Worm (Caenorhabditis elegans) whole organism, L2 larva: ENCODE measurements around the gene Y32G9A.3.

Experiments used
- C34F6.9 ChIP-seq: fragments of 150-350 bp; optimal IDR thresholded peaks from 2 replicates; lab custom pipeline; 2014; ENCODE audit warnings: missing biosample characterization, missing genetic modification characterization
- F13H6.1 ChIP-seq: sonication (generic microtip); optimal IDR thresholded peaks from 2 replicates; lab custom pipeline; 2016; ENCODE audit warnings: missing genetic modification characterization, missing compliant biosample characterization
- R02D3.7 ChIP-seq: fragments of 150-350 bp; optimal IDR thresholded peaks from 2 replicates; lab custom pipeline; 2014; ENCODE audit warnings: missing biosample characterization, missing genetic modification characterization
- ZK546.5 ChIP-seq: sonication (generic microtip); optimal IDR thresholded peaks from 2 replicates; lab custom pipeline; 2017; ENCODE audit warnings: missing biosample characterization, missing genetic modification characterization
- aly-2 ChIP-seq: fragments of 150-350 bp; optimal IDR thresholded peaks from 2 replicates; lab custom pipeline; 2014; ENCODE audit warnings: missing biosample characterization, missing genetic modification characterization
- ama-1 ChIP-seq: fragments of 150-350 bp; optimal IDR thresholded peaks from 2 replicates; lab custom pipeline; 2018; ENCODE audit warnings: inconsistent platforms
- blmp-1 ChIP-seq: sonication (generic microtip); optimal IDR thresholded peaks from 2 replicates; lab custom pipeline; 2017; ENCODE audit warnings: missing genetic modification characterization, mild to moderate bottlenecking, missing compliant biosample characterization, antibody characterized with exemption, moderate library complexity; ENCODE audit not compliant: insufficient read depth
- crh-2 ChIP-seq: sonication (generic microtip); optimal IDR thresholded peaks from 2 replicates; lab custom pipeline; 2017; ENCODE audit warnings: missing biosample characterization, missing genetic modification characterization
- dmd-4 ChIP-seq: sonication (generic microtip); optimal IDR thresholded peaks from 2 replicates; lab custom pipeline; 2017; ENCODE audit warnings: missing biosample characterization, missing genetic modification characterization
- egl-27 ChIP-seq: sonication (generic microtip); optimal IDR thresholded peaks from 3 replicates; lab custom pipeline; 2017; ENCODE audit warnings: missing biosample characterization, missing genetic modification reagents, missing genetic modification characterization
- elt-1 ChIP-seq: fragments of 150-350 bp; optimal IDR thresholded peaks from 2 replicates; lab custom pipeline; 2014; ENCODE audit warnings: missing biosample characterization, missing genetic modification characterization
- fos-1 ChIP-seq: fragments of 150-350 bp; optimal IDR thresholded peaks from 2 replicates; lab custom pipeline; 2014; ENCODE audit warnings: missing biosample characterization, missing genetic modification characterization
- gmeb-1 ChIP-seq: fragments of 150-350 bp; optimal IDR thresholded peaks from 2 replicates; lab custom pipeline; 2014; ENCODE audit warnings: missing biosample characterization, missing genetic modification characterization
- lin-11 ChIP-seq: fragments of 150-350 bp; sonication (generic microtip); optimal IDR thresholded peaks from 2 replicates; lab custom pipeline; 2014; ENCODE audit warnings: missing biosample characterization, missing genetic modification characterization, inconsistent platforms, mixed read lengths
- lin-13 ChIP-seq: fragments of 150-350 bp; optimal IDR thresholded peaks from 2 replicates; lab custom pipeline; 2014; ENCODE audit warnings: missing biosample characterization, missing genetic modification reagents, missing genetic modification characterization
- lsy-2 ChIP-seq, 2 experiments: fragments of 150-350 bp in 1 of 2; sonication (generic microtip) in 1 of 2; optimal IDR thresholded peaks; 2 replicates each; lab custom pipeline; 2014 to 2017; ENCODE audit warnings: missing biosample characterization in 2 of 2, missing genetic modification characterization in 2 of 2
- mab-5 ChIP-seq: fragments of 150-350 bp; optimal IDR thresholded peaks from 2 replicates; lab custom pipeline; 2014; ENCODE audit warnings: missing biosample characterization, missing genetic modification characterization
- mbf-1 ChIP-seq: sonication (generic microtip); optimal IDR thresholded peaks from 2 replicates; lab custom pipeline; 2017; ENCODE audit warnings: missing biosample characterization, missing genetic modification characterization
- mdl-1 ChIP-seq, 2 experiments: fragments of 150-350 bp in 1 of 2; sonication (generic microtip) in 1 of 2; optimal IDR thresholded peaks; 2 replicates each; lab custom pipeline; 2017; ENCODE audit warnings: missing biosample characterization in 2 of 2, missing genetic modification characterization in 2 of 2
- nhr-10 ChIP-seq: sonication (generic microtip); optimal IDR thresholded peaks from 2 replicates; lab custom pipeline; 2017; ENCODE audit warnings: missing biosample characterization, missing genetic modification characterization
- nhr-12 ChIP-seq: fragments of 150-350 bp; optimal IDR thresholded peaks from 2 replicates; lab custom pipeline; 2014; ENCODE audit warnings: missing biosample characterization, missing genetic modification characterization
- nhr-129 ChIP-seq: fragments of 150-350 bp; optimal IDR thresholded peaks from 2 replicates; lab custom pipeline; 2014; ENCODE audit warnings: missing biosample characterization, missing genetic modification characterization
- nhr-23 ChIP-seq: fragments of 150-350 bp; optimal IDR thresholded peaks from 2 replicates; lab custom pipeline; 2014; ENCODE audit warnings: missing biosample characterization, missing genetic modification reagents, missing genetic modification characterization
- nhr-237 ChIP-seq: fragments of 150-350 bp; optimal IDR thresholded peaks from 2 replicates; lab custom pipeline; 2014; ENCODE audit warnings: missing biosample characterization, missing genetic modification characterization
- nhr-25 ChIP-seq: fragments of 150-350 bp; sonication (generic microtip); optimal IDR thresholded peaks from 3 replicates; lab custom pipeline; 2014; ENCODE audit warnings: missing biosample characterization, missing genetic modification characterization
- nhr-6 ChIP-seq: fragments of 150-350 bp; optimal IDR thresholded peaks from 2 replicates; lab custom pipeline; 2014; ENCODE audit warnings: missing biosample characterization, missing genetic modification characterization
- nhr-77 ChIP-seq: fragments of 150-350 bp; optimal IDR thresholded peaks from 2 replicates; lab custom pipeline; 2014; ENCODE audit warnings: missing biosample characterization, missing genetic modification characterization
- peb-1 ChIP-seq: fragments of 150-350 bp; optimal IDR thresholded peaks from 2 replicates; lab custom pipeline; 2014; ENCODE audit warnings: missing biosample characterization, missing genetic modification characterization
- sem-4 ChIP-seq: fragments of 150-350 bp; optimal IDR thresholded peaks from 2 replicates; lab custom pipeline; 2014; ENCODE audit warnings: missing biosample characterization, missing genetic modification reagents, missing genetic modification characterization
- skn-1 ChIP-seq: sonication (generic microtip); optimal IDR thresholded peaks from 2 replicates; lab custom pipeline; 2017; ENCODE audit warnings: missing biosample characterization, missing genetic modification characterization
- sma-3 ChIP-seq: sonication (generic microtip); optimal IDR thresholded peaks from 2 replicates; lab custom pipeline; 2016; ENCODE audit warnings: missing genetic modification reagents, missing genetic modification characterization, missing compliant biosample characterization
- sma-9 ChIP-seq, 2 experiments: fragments of 150-350 bp in 1 of 2; sonication (generic microtip) in 1 of 2; optimal IDR thresholded peaks; 2 replicates each; lab custom pipeline; 2014 to 2016; ENCODE audit warnings: missing genetic modification characterization in 2 of 2, mild to moderate bottlenecking in 1 of 2, missing biosample characterization in 1 of 2, missing compliant biosample characterization in 1 of 2, missing genetic modification reagents in 1 of 2, moderate library complexity in 1 of 2
- snpc-4 ChIP-seq: fragments of 150-350 bp; optimal IDR thresholded peaks from 2 replicates; lab custom pipeline; 2014; ENCODE audit warnings: missing biosample characterization, missing genetic modification characterization
- unc-55 ChIP-seq: fragments of 150-350 bp; sonication (generic microtip); optimal IDR thresholded peaks from 3 replicates; lab custom pipeline; 2014; ENCODE audit warnings: missing biosample characterization, missing genetic modification reagents, missing genetic modification characterization
- unc-62 ChIP-seq: fragments of 150-350 bp; optimal IDR thresholded peaks from 2 replicates; lab custom pipeline; 2014; ENCODE audit warnings: missing biosample characterization, missing genetic modification reagents, missing genetic modification characterization
- ztf-1 ChIP-seq: fragments of 200-800 bp; sonication (Bioruptor generic); conservative IDR thresholded peaks from 2 replicates; pipeline ENCODE4 v1.3.6; 2022; ENCODE audit warnings: missing genetic modification characterization, missing compliant biosample characterization
- ztf-11 ChIP-seq: sonication (generic microtip); optimal IDR thresholded peaks from 2 replicates; lab custom pipeline; 2017; ENCODE audit warnings: missing biosample characterization, missing genetic modification characterization
- ztf-4 ChIP-seq: fragments of 150-350 bp; optimal IDR thresholded peaks from 2 replicates; lab custom pipeline; 2014; ENCODE audit warnings: missing biosample characterization, missing genetic modification characterization

Gene Y32G9A.3

ce11 chrV:1927015-1927414 is 15.8 kb downstream of the Y32G9A.3 start, which contains the start of gene T06A1.5:
T06A1.5 (plus strand) TSS chrV:1927223.
- TF ChIP-seq lin-13 (no peak), sma-9 (GFP tag; optimal IDR thresholded peaks at IDR 0.05; lab: Kevin White, UChicago) (peak; percentile 45), sma-9 (tag; optimal IDR thresholded peaks at IDR 0.05; lab: Kevin White, UChicago) (no peak), fos-1 (peak; percentile 84)

DNA sequence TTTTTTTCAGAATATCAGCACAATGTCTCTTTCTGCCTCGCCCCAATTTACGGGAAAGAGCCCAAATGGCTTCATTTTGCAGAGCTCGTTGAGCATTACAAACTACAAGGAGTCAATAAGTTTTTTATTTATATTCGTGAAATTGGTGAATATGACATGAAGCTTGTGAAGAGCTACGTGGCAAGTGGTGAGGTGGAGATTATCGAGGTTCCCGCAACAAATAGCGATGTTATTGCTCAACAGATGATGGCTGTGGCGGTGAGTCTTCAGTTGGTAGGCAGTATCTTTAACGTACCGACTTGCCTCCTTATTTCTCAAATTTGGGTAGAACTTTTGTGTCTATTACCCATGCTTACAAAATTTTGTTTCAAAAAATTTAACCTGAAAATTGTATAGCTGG is 17.3 kb downstream of the Y32G9A.3 start:
- TF ChIP-seq R02D3.7 = no peak
- no peak for TF ChIP-seq blmp-1 (tag; lab: Kevin White, UChicago)

ce11 chrV:1935494-1935893 is 24.3 kb downstream of the Y32G9A.3 start:
- no peak for TF ChIP-seq ama-1
- TF ChIP-seq egl-27 (tag; lab: Kevin White, UChicago) = no peak
- no peak for TF ChIP-seq R02D3.7
- no peak for TF ChIP-seq dmd-4 (tag; lab: Kevin White, UChicago)
- TF ChIP-seq sem-4 (tag; lab: Kevin White, UChicago) = no peak
- TF ChIP-seq nhr-129 (tag; lab: Kevin White, UChicago) = no peak
- no peak for TF ChIP-seq snpc-4 (tag; lab: Kevin White, UChicago)
- TF ChIP-seq nhr-237 (tag; lab: Kevin White, UChicago) = no peak
- TF ChIP-seq C34F6.9 (tag; lab: Kevin White, UChicago) = no peak
- TF ChIP-seq mbf-1 (tag; lab: Kevin White, UChicago) = no peak
- no peak for TF ChIP-seq ztf-1
- TF ChIP-seq peb-1 (tag; lab: Kevin White, UChicago) = no peak
- TF ChIP-seq F13H6.1 (tag; lab: Kevin White, UChicago) = no peak
- no peak for TF ChIP-seq skn-1 (tag; lab: Kevin White, UChicago)
- TF ChIP-seq nhr-10 (tag; lab: Kevin White, UChicago) = no peak
- TF ChIP-seq elt-1 (tag; lab: Kevin White, UChicago) = no peak
- TF ChIP-seq, all 48 proteins: peak for 0

DNA sequence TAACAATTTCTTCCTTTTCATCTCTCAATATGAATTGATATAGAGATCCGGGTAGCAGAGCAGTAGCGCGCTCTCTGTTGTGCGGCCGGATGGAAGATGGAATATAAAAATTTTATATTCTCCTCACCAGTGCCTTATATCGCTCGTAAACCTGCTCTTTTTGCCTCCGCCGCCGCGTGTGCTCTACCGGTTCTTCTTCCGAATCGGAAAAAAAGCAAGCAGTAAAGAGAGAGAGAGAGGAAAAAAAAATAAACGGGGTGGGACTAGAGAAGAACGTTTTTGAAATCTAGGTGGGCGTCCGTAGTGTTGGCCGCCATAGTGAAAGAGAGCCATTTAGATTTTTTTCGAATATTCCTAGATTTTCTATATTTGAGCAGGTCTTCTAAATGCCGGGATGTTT is 26.8 kb downstream of the Y32G9A.3 start, which contains the start of gene glb-25:
Gene glb-25 (plus strand): TSS at position 301 of the 400 bp plus-strand sequence.
- TF ChIP-seq gmeb-1 (no peak), nhr-6 (tag; lab: Kevin White, UChicago) (no peak), ztf-11 (tag; lab: Kevin White, UChicago) (no peak), blmp-1 (tag; lab: Kevin White, UChicago) (no peak), snpc-4 (tag; lab: Kevin White, UChicago) (no peak), F13H6.1 (tag; lab: Kevin White, UChicago) (no peak), nhr-10 (tag; lab: Kevin White, UChicago) (no peak), nhr-237 (tag; lab: Kevin White, UChicago) (no peak), crh-2 (tag; lab: Kevin White, UChicago) (no peak), mbf-1 (tag; lab: Kevin White, UChicago) (no peak), egl-27 (tag; lab: Kevin White, UChicago) (no peak)

ce11 chrV:1940472-1941221 is 29.4 kb downstream of the Y32G9A.3 start:
- TF ChIP-seq C34F6.9 (tag; lab: Kevin White, UChicago) (peak; percentile 10), snpc-4 (tag; lab: Kevin White, UChicago) (no peak), lsy-2 (tag; optimal IDR thresholded peaks at IDR 0.05; lab: Kevin White, UChicago) (no peak), unc-55 (peak; percentile 21), nhr-23 (tag; lab: Kevin White, UChicago) (no peak)

- no peak for TF ChIP-seq ztf-4
- TF ChIP-seq nhr-12 = no peak
- peak; percentile 27 for TF ChIP-seq lin-13
- TF ChIP-seq mdl-1 (tag; optimal IDR thresholded peaks at IDR 0.05; lab: Kevin White, UChicago) = peak in 1 of 2 experiments; percentile 62
- peak; percentile 52 for TF ChIP-seq lin-11 (tag; lab: Kevin White, UChicago)
- no peak for TF ChIP-seq ztf-11 (tag; lab: Kevin White, UChicago)
- TF ChIP-seq blmp-1 (tag; lab: Kevin White, UChicago) = no peak
- peak; percentile 62 for TF ChIP-seq sma-9 (GFP tag; optimal IDR thresholded peaks at IDR 0.05; lab: Kevin White, UChicago)
- TF ChIP-seq sma-9 (tag; optimal IDR thresholded peaks at IDR 0.05; lab: Kevin White, UChicago) = no peak
- no peak for TF ChIP-seq nhr-77 (tag; lab: Kevin White, UChicago)
- peak; percentile 46 for TF ChIP-seq crh-2 (tag; lab: Kevin White, UChicago)
- no peak for TF ChIP-seq nhr-10 (tag; lab: Kevin White, UChicago)
- TF ChIP-seq ama-1 = no peak
- TF ChIP-seq aly-2 (tag; lab: Kevin White, UChicago) = no peak
- no peak for TF ChIP-seq peb-1 (tag; lab: Kevin White, UChicago)
- TF ChIP-seq sma-3 (GFP tag; lab: Kevin White, UChicago) = no peak
- TF ChIP-seq unc-55 = peak; percentile 59
- TF ChIP-seq egl-27 (tag; lab: Kevin White, UChicago) = no peak
- TF ChIP-seq unc-62 (GFP tag; lab: Kevin White, UChicago) = no peak
- no peak for TF ChIP-seq mbf-1 (tag; lab: Kevin White, UChicago)
- TF ChIP-seq nhr-129 (tag; lab: Kevin White, UChicago) = peak; percentile 28
- TF ChIP-seq F13H6.1 (tag; lab: Kevin White, UChicago) = peak; percentile 69
- TF ChIP-seq lsy-2 (tag; optimal IDR thresholded peaks at IDR 0.05; lab: Kevin White, UChicago) = peak in 1 of 2 experiments; percentile 34
- no peak for TF ChIP-seq nhr-25 (tag; lab: Kevin White, UChicago)
- TF ChIP-seq mab-5 (tag; lab: Kevin White, UChicago) = no peak
- no peak for TF ChIP-seq ZK546.5 (tag; lab: Kevin White, UChicago)
Measured at ce11 chrV:1943465-1943864, 32.3 kb downstream of the Y32G9A.3 start.
